Worm (Caenorhabditis elegans) whole organism, late embryonic: ENCODE measurements around the gene F18A1.7.

Experiments used
- C38D4.7 ChIP-seq: fragments of 200-800 bp; sonication (Bioruptor generic); optimal IDR thresholded peaks from 2 replicates; lab custom pipeline; 2018; ENCODE audit warnings: mild to moderate bottlenecking, missing genetic modification characterization, moderate library complexity, missing compliant biosample characterization
- ama-1 ChIP-seq: fragments of 150-350 bp; optimal IDR thresholded peaks from 2 replicates; lab custom pipeline; 2014
- ceh-14 ChIP-seq: sonication (generic microtip); optimal IDR thresholded peaks from 2 replicates; lab custom pipeline; 2016; ENCODE audit warnings: missing genotype, missing genetic modification characterization, missing compliant biosample characterization
- ceh-18 ChIP-seq: sonication (generic microtip); optimal IDR thresholded peaks from 2 replicates; lab custom pipeline; 2016; ENCODE audit warnings: missing genetic modification characterization, missing compliant biosample characterization
- ceh-22 ChIP-seq: sonication (generic microtip); optimal IDR thresholded peaks from 2 replicates; lab custom pipeline; 2017; ENCODE audit warnings: missing biosample characterization, missing genetic modification characterization
- ceh-31 ChIP-seq: sonication (generic microtip); optimal IDR thresholded peaks from 2 replicates; lab custom pipeline; 2016; ENCODE audit warnings: missing genetic modification characterization, missing compliant biosample characterization
- ceh-6 ChIP-seq: fragments of 200-800 bp; sonication (Bioruptor generic); optimal IDR thresholded peaks from 2 replicates; lab custom pipeline; 2018; ENCODE audit warnings: mild to moderate bottlenecking, missing genetic modification characterization, missing compliant biosample characterization
- ceh-9 ChIP-seq: sonication (generic microtip); optimal IDR thresholded peaks from 2 replicates; lab custom pipeline; 2016; ENCODE audit warnings: mild to moderate bottlenecking, missing genetic modification characterization, inconsistent platforms, missing compliant biosample characterization
- che-1 ChIP-seq: sonication (generic microtip); optimal IDR thresholded peaks from 2 replicates; lab custom pipeline; 2016; ENCODE audit warnings: mild to moderate bottlenecking, missing genetic modification characterization, missing compliant biosample characterization
- dmd-4 ChIP-seq: sonication (generic microtip); optimal IDR thresholded peaks from 2 replicates; lab custom pipeline; 2016; ENCODE audit warnings: borderline replicate concordance, missing genetic modification characterization, missing compliant biosample characterization
- elt-2 ChIP-seq: sonication (generic microtip); optimal IDR thresholded peaks from 2 replicates; lab custom pipeline; 2016; ENCODE audit warnings: missing genetic modification reagents, missing genetic modification characterization, missing compliant biosample characterization
- elt-4 ChIP-seq: sonication (generic microtip); optimal IDR thresholded peaks from 2 replicates; lab custom pipeline; 2016; ENCODE audit warnings: missing genetic modification characterization, missing compliant biosample characterization
- fkh-6 ChIP-seq: sonication (generic microtip); optimal IDR thresholded peaks from 2 replicates; lab custom pipeline; 2016; ENCODE audit warnings: missing genetic modification characterization, missing compliant biosample characterization
- gmeb-2 ChIP-seq: sonication (generic microtip); optimal IDR thresholded peaks from 2 replicates; lab custom pipeline; 2016; ENCODE audit warnings: missing genetic modification characterization, inconsistent platforms, missing compliant biosample characterization
- hlh-13 ChIP-seq: fragments of 200-800 bp; sonication (Bioruptor generic); optimal IDR thresholded peaks from 2 replicates; lab custom pipeline; 2018; ENCODE audit warnings: mild to moderate bottlenecking, missing genetic modification characterization, missing compliant biosample characterization
- hlh-15 ChIP-seq: sonication (generic microtip); optimal IDR thresholded peaks from 2 replicates; lab custom pipeline; 2016; ENCODE audit warnings: missing genetic modification characterization, missing compliant biosample characterization
- hlh-30 ChIP-seq: sonication (generic microtip); optimal IDR thresholded peaks from 2 replicates; lab custom pipeline; 2017; ENCODE audit warnings: antibody characterized with exemption, missing genetic modification characterization, missing compliant biosample characterization; ENCODE audit not compliant: insufficient read depth
- hlh-6 ChIP-seq: sonication (generic microtip); optimal IDR thresholded peaks from 2 replicates; lab custom pipeline; 2016; ENCODE audit warnings: missing genotype, missing genetic modification characterization, missing compliant biosample characterization
- nhr-11 ChIP-seq: fragments of 150-350 bp; optimal IDR thresholded peaks from 2 replicates; lab custom pipeline; 2014; ENCODE audit warnings: missing biosample characterization, missing genetic modification characterization
- nhr-232 ChIP-seq: sonication (generic microtip); optimal IDR thresholded peaks from 2 replicates; lab custom pipeline; 2016; ENCODE audit warnings: missing genetic modification characterization, missing compliant biosample characterization
- odd-2 ChIP-seq: sonication (generic microtip); optimal IDR thresholded peaks from 2 replicates; lab custom pipeline; 2017; ENCODE audit warnings: antibody characterized with exemption, mild to moderate bottlenecking, missing genetic modification characterization, missing compliant biosample characterization
- pat-9 ChIP-seq: fragments of 200-800 bp; sonication (Bioruptor generic); optimal IDR thresholded peaks from 2 replicates; lab custom pipeline; 2018; ENCODE audit warnings: mild to moderate bottlenecking, missing genetic modification characterization, moderate library complexity, missing compliant biosample characterization
- pros-1 ChIP-seq: fragments of 150-350 bp; optimal IDR thresholded peaks from 2 replicates; lab custom pipeline; 2014; ENCODE audit warnings: missing biosample characterization, missing genetic modification reagents, missing genetic modification characterization
- ref-2 ChIP-seq: sonication (generic microtip); optimal IDR thresholded peaks from 2 replicates; lab custom pipeline; 2016; ENCODE audit warnings: missing genetic modification characterization, missing compliant biosample characterization
- rnt-1 ChIP-seq: sonication (generic microtip); optimal IDR thresholded peaks from 2 replicates; lab custom pipeline; 2016; ENCODE audit warnings: missing genetic modification characterization, missing compliant biosample characterization
- sdc-2 ChIP-seq: sonication (generic microtip); optimal IDR thresholded peaks from 2 replicates; lab custom pipeline; 2016; ENCODE audit warnings: missing genotype, missing genetic modification characterization, missing compliant biosample characterization
- sox-2 ChIP-seq: fragments of 200-800 bp; sonication (Bioruptor generic); IDR thresholded peaks from 2 replicates; pipeline ENCODE4 v1.3.6; 2022; ENCODE audit warnings: missing genetic modification reagents, missing genetic modification characterization, missing compliant biosample characterization
- ttx-3 ChIP-seq: sonication (generic microtip); optimal IDR thresholded peaks from 2 replicates; lab custom pipeline; 2016; ENCODE audit warnings: missing genetic modification reagents, missing genetic modification characterization, missing compliant biosample characterization
- unc-42 ChIP-seq: sonication (generic microtip); optimal IDR thresholded peaks from 2 replicates; lab custom pipeline; 2016; ENCODE audit warnings: missing genotype, missing genetic modification characterization, missing compliant biosample characterization
- unc-55 ChIP-seq: sonication (generic microtip); optimal IDR thresholded peaks from 2 replicates; lab custom pipeline; 2017; ENCODE audit warnings: missing biosample characterization, missing genetic modification reagents, missing genetic modification characterization

F18A1.7 gene

ce11 chrII:7642016-7642653, 21.4 kb downstream of the F18A1.7 start (continued):
- no peak for TF ChIP-seq odd-2 (tag; lab: Kevin White, UChicago)
- TF ChIP-seq hlh-6 = no peak
- TF ChIP-seq unc-42 (tag; lab: Kevin White, UChicago) = peak; percentile 79
- TF ChIP-seq che-1 = no peak
- no peak for TF ChIP-seq fkh-6 (tag; lab: Kevin White, UChicago)
- TF ChIP-seq pat-9 (tag; lab: Kevin White, UChicago) = no peak
- peak; percentile 60 for TF ChIP-seq unc-55 (GFP tag; lab: Kevin White, UChicago)
- no peak for TF ChIP-seq C38D4.7 (GFP tag; lab: Kevin White, UChicago)
- peak; percentile 10 for TF ChIP-seq hlh-30 (tag; lab: Kevin White, UChicago)
- TF ChIP-seq ceh-31 (tag; lab: Kevin White, UChicago) = peak; percentile 68
- TF ChIP-seq nhr-11 (tag; lab: Kevin White, UChicago) = no peak
- no peak for TF ChIP-seq ttx-3 (tag; lab: Kevin White, UChicago)
- peak; percentile 38 for TF ChIP-seq pros-1 (tag; lab: Kevin White, UChicago)
- no peak for TF ChIP-seq ama-1
- TF ChIP-seq sdc-2 (tag; lab: Kevin White, UChicago) = peak; percentile 23
- peak; percentile 67 for TF ChIP-seq rnt-1 (tag; lab: Kevin White, UChicago)
- no peak for TF ChIP-seq hlh-13
- TF ChIP-seq gmeb-2 = no peak
- peak; percentile 95 for TF ChIP-seq ceh-18 (tag; lab: Kevin White, UChicago)
- TF ChIP-seq ceh-22 (tag; lab: Kevin White, UChicago) = no peak

DNA sequence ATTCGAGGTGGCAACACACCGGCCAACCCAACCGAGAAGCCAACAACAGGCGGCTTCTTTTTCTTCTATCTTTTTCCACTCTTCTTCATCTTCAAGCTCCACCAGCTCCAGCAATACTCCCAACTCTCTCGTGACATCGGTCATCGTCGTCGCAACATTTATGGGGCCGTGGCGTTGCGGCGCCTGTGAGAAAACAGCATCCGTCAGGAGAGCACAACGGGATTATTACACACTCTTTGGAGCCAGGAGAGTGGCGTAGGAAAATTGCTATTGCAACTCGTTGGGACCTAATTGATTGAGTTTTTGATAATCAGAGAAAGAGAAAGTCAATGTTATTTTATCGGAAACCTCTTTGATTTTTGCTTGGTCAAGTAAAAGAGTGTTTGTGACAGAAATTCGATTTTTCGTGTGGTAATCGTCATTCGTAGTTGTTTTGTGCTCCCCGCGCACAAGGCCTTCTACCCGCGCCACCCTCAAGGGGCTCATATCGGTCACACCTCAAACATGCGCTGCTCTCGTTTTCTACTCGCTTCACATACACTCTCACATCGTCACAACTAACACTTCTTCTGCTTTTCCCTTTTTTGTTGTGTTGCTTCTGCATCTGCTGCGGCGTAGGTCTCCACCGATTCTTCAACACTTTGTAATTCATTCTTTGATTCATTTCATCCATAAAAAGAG, 23.3 kb downstream of the F18A1.7 start:
- TF ChIP-seq unc-42 (tag; lab: Kevin White, UChicago) (peak; percentile 9), ref-2 (tag; lab: Kevin White, UChicago) (no peak), elt-4 (tag; lab: Kevin White, UChicago) (no peak), sox-2 (GFP tag; lab: Robert Waterston, UW) (no peak), ceh-18 (tag; lab: Kevin White, UChicago) (peak; percentile 72), pat-9 (tag; lab: Kevin White, UChicago) (peak; percentile 1)
- TF ChIP-seq, all 69 proteins: peak for 3

DNA sequence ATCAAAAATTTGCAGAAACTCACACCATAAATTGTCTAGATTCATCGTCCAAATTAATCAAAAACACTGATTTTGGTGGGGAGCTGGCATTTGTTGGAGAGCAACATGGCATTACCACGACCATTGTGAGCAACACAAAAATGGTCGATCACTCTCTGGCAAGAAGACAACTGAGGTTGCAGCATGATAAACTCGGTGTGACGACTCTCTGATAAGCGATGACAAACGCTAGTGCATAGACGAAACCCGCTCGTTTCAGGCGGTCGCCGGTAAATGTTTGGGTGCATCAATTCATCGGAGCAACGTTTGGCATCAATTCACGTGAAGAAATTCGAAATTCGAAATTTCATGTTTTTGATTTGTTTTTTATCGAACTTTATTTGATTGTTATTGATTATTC, 24.5 kb downstream of the F18A1.7 start:
- TF ChIP-seq nhr-232 (tag; lab: Kevin White, UChicago) (no peak), elt-2 (peak; percentile 28)

DNA sequence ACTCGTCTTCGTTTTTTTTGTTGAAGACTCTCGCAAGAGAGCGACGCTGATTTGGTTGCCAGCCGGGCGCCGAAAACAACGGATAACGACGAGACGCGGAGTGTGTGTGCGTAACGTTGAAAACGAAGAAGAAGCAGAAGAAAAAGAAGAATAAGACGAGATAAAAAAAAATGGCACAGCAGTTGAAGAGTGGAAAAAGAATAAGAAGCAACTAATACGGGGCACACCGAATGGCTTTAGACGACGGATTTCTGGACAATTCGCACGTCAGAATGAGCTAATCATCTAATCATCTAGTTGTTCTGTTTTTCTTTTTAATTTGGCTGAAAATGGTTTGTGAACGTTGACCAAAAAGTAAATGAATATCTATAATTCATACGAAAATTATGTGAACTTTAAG, 26.6 kb downstream of the F18A1.7 start:
- no peak for TF ChIP-seq ref-2 (tag; lab: Kevin White, UChicago)
- no peak for TF ChIP-seq hlh-15 (tag; lab: Kevin White, UChicago)

ce11 chrII:7635296-7635695, 28.3 kb downstream of the F18A1.7 start:
- TF ChIP-seq ceh-6 (GFP tag; lab: Kevin White, UChicago) (peak; percentile 3), ceh-9 (peak; percentile 39), ceh-18 (tag; lab: Kevin White, UChicago) (peak; percentile 48), ceh-31 (tag; lab: Kevin White, UChicago) (peak; percentile 16), dmd-4 (tag; lab: Kevin White, UChicago) (peak; percentile 39), hlh-6 (no peak)
- TF ChIP-seq, all 69 proteins: peak for 5

ce11 chrII:7631677-7632210, 31.8 kb downstream of the F18A1.7 start:
- peak; percentile 59 for TF ChIP-seq unc-42 (tag; lab: Kevin White, UChicago)
- no peak for TF ChIP-seq ceh-14 (tag; lab: Kevin White, UChicago)
